Worm (Caenorhabditis elegans) whole organism, late embryonic: ENCODE data around the gene fbxb-52.

Source experiments
- C08G9.2 ChIP-seq: sonication (generic microtip); optimal IDR thresholded peaks from 2 replicates; lab custom pipeline; 2016; ENCODE audit warnings: mild to moderate bottlenecking, missing genetic modification characterization, moderate library complexity, missing compliant biosample characterization
- K02D7.2 ChIP-seq: sonication (generic microtip); optimal IDR thresholded peaks from 2 replicates; lab custom pipeline; 2017; ENCODE audit warnings: mild to moderate bottlenecking, missing genetic modification characterization, missing compliant biosample characterization
- K09A11.1 ChIP-seq: sonication (generic microtip); optimal IDR thresholded peaks from 2 replicates; lab custom pipeline; 2017; ENCODE audit warnings: antibody characterized with exemption, mild to moderate bottlenecking, missing genetic modification characterization, missing compliant biosample characterization; ENCODE audit not compliant: insufficient read depth
- T23F11.4 ChIP-seq: fragments of 200-800 bp; sonication (Bioruptor generic); optimal IDR thresholded peaks from 2 replicates; lab custom pipeline; 2018; ENCODE audit warnings: mild to moderate bottlenecking, missing genetic modification characterization, missing compliant biosample characterization
- Y22D7AL.16 ChIP-seq: sonication (generic microtip); optimal IDR thresholded peaks from 2 replicates; lab custom pipeline; 2016; ENCODE audit warnings: missing genetic modification characterization, missing compliant biosample characterization
- ceh-14 ChIP-seq: sonication (generic microtip); optimal IDR thresholded peaks from 2 replicates; lab custom pipeline; 2016; ENCODE audit warnings: missing genotype, missing genetic modification characterization, missing compliant biosample characterization
- ceh-18 ChIP-seq: sonication (generic microtip); optimal IDR thresholded peaks from 2 replicates; lab custom pipeline; 2016; ENCODE audit warnings: missing genetic modification characterization, missing compliant biosample characterization
- ceh-19 ChIP-seq: fragments of 200-800 bp; sonication (Bioruptor generic); optimal IDR thresholded peaks from 2 replicates; lab custom pipeline; 2018; ENCODE audit warnings: mild to moderate bottlenecking, missing genetic modification characterization, missing compliant biosample characterization
- ceh-2 ChIP-seq: sonication (generic microtip); optimal IDR thresholded peaks from 2 replicates; lab custom pipeline; 2016; ENCODE audit warnings: missing genotype, missing genetic modification characterization, missing compliant biosample characterization
- ceh-30 ChIP-seq: fragments of 150-350 bp; optimal IDR thresholded peaks from 2 replicates; lab custom pipeline; 2014; ENCODE audit warnings: missing biosample characterization, missing genetic modification characterization
- ceh-9 ChIP-seq: sonication (generic microtip); optimal IDR thresholded peaks from 2 replicates; lab custom pipeline; 2016; ENCODE audit warnings: mild to moderate bottlenecking, missing genetic modification characterization, inconsistent platforms, missing compliant biosample characterization
- che-1 ChIP-seq: sonication (generic microtip); optimal IDR thresholded peaks from 2 replicates; lab custom pipeline; 2016; ENCODE audit warnings: mild to moderate bottlenecking, missing genetic modification characterization, missing compliant biosample characterization
- elt-4 ChIP-seq: sonication (generic microtip); optimal IDR thresholded peaks from 2 replicates; lab custom pipeline; 2016; ENCODE audit warnings: missing genetic modification characterization, missing compliant biosample characterization
- ets-4 ChIP-seq: sonication (generic microtip); optimal IDR thresholded peaks from 2 replicates; lab custom pipeline; 2016; ENCODE audit warnings: missing genetic modification characterization, missing compliant biosample characterization
- eyg-1 ChIP-seq: sonication (generic microtip); optimal IDR thresholded peaks from 2 replicates; lab custom pipeline; 2016; ENCODE audit warnings: missing genotype, missing genetic modification characterization, missing compliant biosample characterization
- fkh-10 ChIP-seq: fragments of 150-350 bp; optimal IDR thresholded peaks from 2 replicates; lab custom pipeline; 2014; ENCODE audit warnings: missing biosample characterization, missing genetic modification reagents, missing genetic modification characterization
- gmeb-2 ChIP-seq: sonication (generic microtip); optimal IDR thresholded peaks from 2 replicates; lab custom pipeline; 2016; ENCODE audit warnings: missing genetic modification characterization, inconsistent platforms, missing compliant biosample characterization
- hlh-13 ChIP-seq: fragments of 200-800 bp; sonication (Bioruptor generic); optimal IDR thresholded peaks from 2 replicates; lab custom pipeline; 2018; ENCODE audit warnings: mild to moderate bottlenecking, missing genetic modification characterization, missing compliant biosample characterization
- hlh-15 ChIP-seq: sonication (generic microtip); optimal IDR thresholded peaks from 2 replicates; lab custom pipeline; 2016; ENCODE audit warnings: missing genetic modification characterization, missing compliant biosample characterization
- hlh-8 ChIP-seq: sonication (generic microtip); optimal IDR thresholded peaks from 2 replicates; lab custom pipeline; 2016; ENCODE audit warnings: missing genotype, missing genetic modification characterization, missing compliant biosample characterization
- lin-11 ChIP-seq: fragments of 200-800 bp; sonication (Bioruptor generic); optimal IDR thresholded peaks from 2 replicates; lab custom pipeline; 2018; ENCODE audit warnings: mild to moderate bottlenecking, missing genetic modification characterization, missing compliant biosample characterization
- madf-2 ChIP-seq: sonication (generic microtip); optimal IDR thresholded peaks from 2 replicates; lab custom pipeline; 2017; ENCODE audit warnings: missing genetic modification characterization, missing compliant biosample characterization
- mec-3 ChIP-seq: sonication (generic microtip); optimal IDR thresholded peaks from 2 replicates; lab custom pipeline; 2016; ENCODE audit warnings: borderline replicate concordance, missing genetic modification characterization, missing compliant biosample characterization
- npax-4 ChIP-seq: sonication (generic microtip); optimal IDR thresholded peaks from 2 replicates; lab custom pipeline; 2016; ENCODE audit warnings: missing genetic modification characterization, missing compliant biosample characterization
- odd-2 ChIP-seq: sonication (generic microtip); optimal IDR thresholded peaks from 2 replicates; lab custom pipeline; 2017; ENCODE audit warnings: antibody characterized with exemption, mild to moderate bottlenecking, missing genetic modification characterization, missing compliant biosample characterization
- pax-1 ChIP-seq: fragments of 150-350 bp; optimal IDR thresholded peaks from 2 replicates; lab custom pipeline; 2014; ENCODE audit warnings: missing biosample characterization, missing genetic modification characterization
- pha-4 ChIP-seq: fragments of 150-350 bp; optimal IDR thresholded peaks from 2 replicates; lab custom pipeline; 2018; ENCODE audit warnings: missing biosample characterization, missing genetic modification reagents, missing genetic modification characterization
- pros-1 ChIP-seq: fragments of 150-350 bp; optimal IDR thresholded peaks from 2 replicates; lab custom pipeline; 2014; ENCODE audit warnings: missing biosample characterization, missing genetic modification reagents, missing genetic modification characterization
- ref-2 ChIP-seq: sonication (generic microtip); optimal IDR thresholded peaks from 2 replicates; lab custom pipeline; 2016; ENCODE audit warnings: missing genetic modification characterization, missing compliant biosample characterization
- rnt-1 ChIP-seq: sonication (generic microtip); optimal IDR thresholded peaks from 2 replicates; lab custom pipeline; 2016; ENCODE audit warnings: missing genetic modification characterization, missing compliant biosample characterization
- sdc-2 ChIP-seq: sonication (generic microtip); optimal IDR thresholded peaks from 2 replicates; lab custom pipeline; 2016; ENCODE audit warnings: missing genotype, missing genetic modification characterization, missing compliant biosample characterization
- sox-4 ChIP-seq: sonication (generic microtip); optimal IDR thresholded peaks from 2 replicates; lab custom pipeline; 2017; ENCODE audit warnings: mild to moderate bottlenecking, missing genetic modification characterization, inconsistent platforms, missing compliant biosample characterization
- syd-9 ChIP-seq: sonication (generic microtip); optimal IDR thresholded peaks from 2 replicates; lab custom pipeline; 2016; ENCODE audit warnings: mild to moderate bottlenecking, missing genetic modification characterization, moderate library complexity, missing compliant biosample characterization
- tbx-2 ChIP-seq: sonication (generic microtip); optimal IDR thresholded peaks from 2 replicates; lab custom pipeline; 2016; ENCODE audit warnings: missing genetic modification characterization, missing compliant biosample characterization
- tbx-7 ChIP-seq: sonication (generic microtip); optimal IDR thresholded peaks from 2 replicates; lab custom pipeline; 2016; ENCODE audit warnings: missing genotype, missing genetic modification characterization, missing compliant biosample characterization
- unc-3 ChIP-seq, 2 experiments: fragments of 200-800 bp in 1 of 2; sonication (Bioruptor generic) in 1 of 2; sonication (generic microtip) in 1 of 2; conservative IDR thresholded peaks in 1 of 2; optimal IDR thresholded peaks in 1 of 2; 2 replicates each; pipeline versions ENCODE4 v1.3.6 to Lab custom; 2016 to 2022; ENCODE audit warnings: missing compliant biosample characterization in 2 of 2, missing genetic modification characterization in 2 of 2, missing genetic modification reagents in 1 of 2
- unc-55 ChIP-seq: sonication (generic microtip); optimal IDR thresholded peaks from 2 replicates; lab custom pipeline; 2017; ENCODE audit warnings: missing biosample characterization, missing genetic modification reagents, missing genetic modification characterization
- unc-86 ChIP-seq: sonication (generic microtip); optimal IDR thresholded peaks from 2 replicates; lab custom pipeline; 2016; ENCODE audit warnings: missing genetic modification characterization, missing compliant biosample characterization
- zip-5 ChIP-seq: sonication (generic microtip); optimal IDR thresholded peaks from 2 replicates; lab custom pipeline; 2016; ENCODE audit warnings: missing genetic modification characterization, missing compliant biosample characterization
- ztf-16 ChIP-seq: sonication (generic microtip); optimal IDR thresholded peaks from 2 replicates; lab custom pipeline; 2017; ENCODE audit warnings: missing genetic modification characterization, missing compliant biosample characterization

The fbxb-52 gene

DNA sequence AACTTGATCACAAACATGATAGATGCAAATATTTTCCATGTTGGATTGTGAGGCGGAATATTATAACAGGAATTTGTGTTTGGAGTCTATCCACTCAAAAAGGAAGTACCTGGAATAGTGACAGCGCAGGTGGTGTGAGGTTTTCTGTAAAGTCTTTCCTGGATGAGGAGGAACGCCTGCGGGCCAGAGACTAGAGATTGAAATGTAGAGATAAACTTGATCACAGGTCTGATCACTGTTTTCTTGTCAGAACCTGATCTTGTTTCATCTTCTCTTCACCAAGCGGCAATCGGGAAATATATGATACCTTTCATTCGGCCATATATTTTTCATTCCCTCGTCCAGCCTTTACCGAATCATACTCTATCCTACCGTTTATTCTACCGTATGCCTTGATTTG, 35.9 kb upstream of the fbxb-52 start, which contains the start of gene T07H3.8:
Gene T07H3.8, plus strand, starts transcription at position 301 of the 400 bp plus-strand sequence.
- TF ChIP-seq syd-9 (tag; lab: Kevin White, UChicago) = no peak
- no peak for TF ChIP-seq hlh-15
- no peak for TF ChIP-seq unc-3 (GFP tag; conservative IDR thresholded peaks at IDR 0.05; lab: Robert Waterston, UW)
- TF ChIP-seq unc-3 (tag; optimal IDR thresholded peaks at IDR 0.05; lab: Kevin White, UChicago) = no peak
- no peak for TF ChIP-seq odd-2 (tag; lab: Kevin White, UChicago)
- TF ChIP-seq Y22D7AL.16 (tag; lab: Kevin White, UChicago) = no peak
- TF ChIP-seq eyg-1 (tag; lab: Kevin White, UChicago) = no peak
- no peak for TF ChIP-seq mec-3
- TF ChIP-seq fkh-10 = no peak
- TF ChIP-seq hlh-13 = no peak
- no peak for TF ChIP-seq madf-2

DNA sequence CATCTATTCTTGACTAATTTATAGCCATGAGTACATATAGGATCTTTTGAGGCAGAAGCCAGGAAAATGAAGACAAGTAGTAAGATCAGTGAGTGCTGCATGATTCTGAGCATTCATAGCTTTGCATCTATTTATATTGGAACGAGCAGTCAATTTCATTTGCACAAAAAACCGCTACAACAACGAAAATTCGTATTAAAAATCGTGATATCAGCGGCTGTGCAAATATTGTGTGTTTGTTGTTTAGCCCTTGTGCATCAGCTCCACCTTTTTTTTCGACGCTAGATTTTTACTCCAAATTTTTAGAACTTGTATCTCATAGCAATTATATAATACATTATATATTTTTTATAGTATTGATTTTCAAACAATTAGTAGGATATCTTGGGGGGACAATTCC, 33.7 kb upstream of the fbxb-52 start, which contains the start of gene clec-21:
Gene clec-21, minus strand, starts transcription at position 101 of the 400 bp plus-strand sequence.
- no peak for TF ChIP-seq ztf-16 (tag; lab: Kevin White, UChicago)
- no peak for TF ChIP-seq lin-11
- no peak for TF ChIP-seq pha-4 (tag; lab: Kevin White, UChicago)
- no peak for TF ChIP-seq elt-4 (tag; lab: Kevin White, UChicago)
- no peak for TF ChIP-seq T23F11.4 (GFP tag; lab: Kevin White, UChicago)
- no peak for TF ChIP-seq K09A11.1
- TF ChIP-seq ceh-19 (GFP tag; lab: Kevin White, UChicago) = no peak
- TF ChIP-seq mec-3 = no peak
- TF ChIP-seq unc-86 (tag; lab: Kevin White, UChicago) = no peak
- TF ChIP-seq hlh-13 = no peak
- no peak for TF ChIP-seq ets-4 (tag; lab: Kevin White, UChicago)

DNA sequence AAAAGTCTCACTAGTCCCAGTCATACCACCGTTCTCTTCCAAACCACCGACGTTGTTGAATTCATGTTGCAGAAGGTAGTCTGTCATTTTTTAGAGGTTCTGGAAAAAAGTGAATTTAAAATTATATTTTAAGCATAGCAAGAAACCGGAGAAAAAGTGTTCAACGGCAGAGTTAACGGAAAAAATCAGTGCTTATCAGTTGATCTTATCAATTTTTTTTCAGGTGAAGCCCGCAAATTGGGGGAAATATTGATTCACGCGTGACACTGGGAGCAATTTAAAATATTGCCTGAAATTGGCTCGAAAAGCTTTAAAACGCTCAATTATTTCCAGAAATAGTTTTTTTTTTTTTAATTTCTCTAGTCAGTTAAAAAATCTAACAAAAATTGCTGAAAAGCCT, 29.5 kb upstream of the fbxb-52 start, which contains the start of gene math-38:
Gene math-38, minus strand, starts transcription at position 101 of the 400 bp plus-strand sequence.
- TF ChIP-seq pha-4 (tag; lab: Kevin White, UChicago) = no peak
- TF ChIP-seq elt-4 (tag; lab: Kevin White, UChicago) = no peak
- TF ChIP-seq syd-9 (tag; lab: Kevin White, UChicago) = no peak
- TF ChIP-seq lin-11 = no peak
- TF ChIP-seq ceh-18 = no peak
- TF ChIP-seq hlh-15 = no peak
- TF ChIP-seq ref-2 (tag; lab: Kevin White, UChicago) = no peak
- TF ChIP-seq hlh-8 (tag; lab: Kevin White, UChicago) = no peak
- no peak for TF ChIP-seq K02D7.2 (tag; lab: Kevin White, UChicago)
- no peak for TF ChIP-seq ztf-16 (tag; lab: Kevin White, UChicago)
- TF ChIP-seq C08G9.2 (tag; lab: Kevin White, UChicago) = no peak
- no peak for TF ChIP-seq madf-2

DNA sequence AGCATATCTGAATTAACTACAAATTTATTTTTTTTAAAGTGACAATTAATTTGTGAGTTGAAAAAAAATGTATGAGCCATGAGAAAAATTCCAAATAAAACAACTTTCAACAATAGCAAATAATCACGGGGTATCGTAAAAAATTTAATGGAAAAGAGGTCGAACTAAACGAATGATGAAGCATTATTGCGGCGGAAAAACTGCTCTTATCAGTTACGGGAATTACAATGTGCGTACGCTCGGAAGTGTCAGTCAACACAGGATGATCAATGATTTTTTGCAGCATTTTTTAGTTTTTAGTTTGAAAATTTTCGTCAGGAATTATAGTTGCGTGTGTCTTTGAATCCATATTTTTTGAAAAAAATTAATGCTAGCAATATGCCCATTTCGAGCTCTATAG, 26.4 kb upstream of the fbxb-52 start:
- TF ChIP-seq ets-4 (tag; lab: Kevin White, UChicago) = no peak
- TF ChIP-seq rnt-1 (tag; lab: Kevin White, UChicago) = no peak
- no peak for TF ChIP-seq lin-11
- TF ChIP-seq syd-9 (tag; lab: Kevin White, UChicago) = no peak
- no peak for TF ChIP-seq sox-4 (tag; lab: Kevin White, UChicago)
- TF ChIP-seq ceh-18 = no peak
- no peak for TF ChIP-seq ceh-9 (tag; lab: Kevin White, UChicago)
- no peak for TF ChIP-seq pax-1 (tag; lab: Kevin White, UChicago)

DNA sequence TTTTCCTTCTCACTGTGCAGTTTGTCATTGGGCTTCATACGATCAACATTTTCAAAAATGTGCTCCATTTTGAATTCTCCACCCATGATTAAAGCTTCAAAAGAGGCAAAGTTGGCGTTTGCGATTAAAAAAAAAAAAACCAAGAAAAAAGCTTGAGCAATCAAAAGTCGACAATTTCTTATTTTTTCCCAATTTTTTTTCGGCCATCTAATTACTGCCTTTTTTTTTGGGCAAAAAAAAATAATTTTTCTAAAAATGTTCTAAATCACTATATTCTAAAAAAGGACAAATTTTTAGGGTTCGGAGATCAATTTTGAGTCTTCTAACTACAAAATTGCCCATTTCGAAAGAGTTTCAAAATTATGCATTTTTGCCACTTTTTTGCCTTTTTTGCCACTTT, 25.6 kb upstream of the fbxb-52 start, which contains the start of gene K05F6.10:
Gene K05F6.10, minus strand, starts transcription at position 101 of the 400 bp plus-strand sequence.
- TF ChIP-seq sox-4 (tag; lab: Kevin White, UChicago) (no peak), ceh-14 (tag; lab: Kevin White, UChicago) (no peak), zip-5 (no peak), C08G9.2 (tag; lab: Kevin White, UChicago) (no peak), mec-3 (no peak)

DNA sequence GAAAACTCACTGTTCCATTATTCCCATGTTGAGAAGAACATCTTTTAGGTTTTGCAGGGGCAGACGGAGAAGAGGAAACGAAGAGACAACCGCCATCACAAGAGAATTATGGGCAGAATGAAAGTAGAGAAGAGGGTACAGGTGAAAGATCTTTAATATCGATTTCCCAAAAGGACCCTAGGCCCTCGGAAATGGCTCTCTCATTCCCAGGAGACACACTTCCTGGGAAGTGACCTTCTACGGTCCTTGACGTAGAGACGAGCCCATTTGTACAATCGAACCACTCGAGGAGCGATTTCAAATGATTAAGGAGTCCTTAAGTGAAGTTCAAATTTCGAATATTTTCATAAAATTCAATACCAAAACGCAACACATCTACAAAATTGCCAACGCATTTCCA, 20.6 kb upstream of the fbxb-52 start, which contains the start of gene fbxb-46:
Gene fbxb-46, minus strand, starts transcription at position 101 of the 400 bp plus-strand sequence.
- TF ChIP-seq sdc-2 (tag; lab: Kevin White, UChicago) (no peak), rnt-1 (tag; lab: Kevin White, UChicago) (no peak), ceh-18 (no peak), pros-1 (tag; lab: Kevin White, UChicago) (no peak), odd-2 (tag; lab: Kevin White, UChicago) (no peak), che-1 (tag; lab: Kevin White, UChicago) (no peak), unc-55 (GFP tag; lab: Kevin White, UChicago) (no peak), lin-11 (no peak), tbx-7 (no peak), tbx-2 (tag; lab: Kevin White, UChicago) (no peak), ceh-2 (tag; lab: Kevin White, UChicago) (no peak), ztf-16 (tag; lab: Kevin White, UChicago) (no peak), ceh-9 (tag; lab: Kevin White, UChicago) (no peak), npax-4 (tag; lab: Kevin White, UChicago) (no peak), ceh-30 (tag; lab: Kevin White, UChicago) (no peak), gmeb-2 (tag; lab: Kevin White, UChicago) (no peak), K09A11.1 (no peak), Y22D7AL.16 (tag; lab: Kevin White, UChicago) (no peak)
